Worm (Caenorhabditis elegans) whole organism, L3 larva: Measurements from ENCODE around the gene srj-11.

Experiments
- ceh-82 ChIP-seq: fragments of 150-350 bp; optimal IDR thresholded peaks from 2 replicates; lab custom pipeline; 2014; ENCODE audit warnings: missing biosample characterization, missing genetic modification characterization
- ceh-9 ChIP-seq: sonication (generic microtip); optimal IDR thresholded peaks from 2 replicates; lab custom pipeline; 2018; ENCODE audit warnings: missing biosample characterization, missing genetic modification characterization
- elt-1 ChIP-seq: fragments of 150-350 bp; optimal IDR thresholded peaks from 2 replicates; lab custom pipeline; 2014; ENCODE audit warnings: missing biosample characterization, missing genetic modification characterization
- elt-2 ChIP-seq: sonication (generic microtip); optimal IDR thresholded peaks from 2 replicates; lab custom pipeline; 2016; ENCODE audit warnings: missing genetic modification reagents, mild to moderate bottlenecking, missing genetic modification characterization, missing compliant biosample characterization
- fkh-10 ChIP-seq: sonication (generic microtip); optimal IDR thresholded peaks from 2 replicates; lab custom pipeline; 2017; ENCODE audit warnings: missing biosample characterization, missing genetic modification reagents, missing genetic modification characterization
- lin-39 ChIP-seq: fragments of 150-350 bp; optimal IDR thresholded peaks from 2 replicates; lab custom pipeline; 2018; ENCODE audit warnings: missing biosample characterization, missing genetic modification reagents, missing genetic modification characterization
- nhr-43 ChIP-seq: sonication (generic microtip); optimal IDR thresholded peaks from 2 replicates; lab custom pipeline; 2016; ENCODE audit warnings: mild to moderate bottlenecking, missing genetic modification characterization, missing compliant biosample characterization; ENCODE audit not compliant: poor library complexity, severe bottlenecking
- pqm-1 ChIP-seq: fragments of 150-350 bp; optimal IDR thresholded peaks from 2 replicates; lab custom pipeline; 2017; ENCODE audit warnings: missing biosample characterization, missing genetic modification characterization, inconsistent platforms
- snpc-4 ChIP-seq: fragments of 150-350 bp; optimal IDR thresholded peaks from 2 replicates; lab custom pipeline; 2014; ENCODE audit warnings: missing biosample characterization, missing genetic modification characterization
- tbx-2 ChIP-seq: sonication (generic microtip); optimal IDR thresholded peaks from 2 replicates; lab custom pipeline; 2016; ENCODE audit warnings: mild to moderate bottlenecking, missing genetic modification characterization, missing compliant biosample characterization
- ztf-11 ChIP-seq: fragments of 150-350 bp; optimal IDR thresholded peaks from 2 replicates; lab custom pipeline; 2014; ENCODE audit warnings: missing biosample characterization, missing genetic modification characterization
- ztf-4 ChIP-seq: fragments of 150-350 bp; optimal IDR thresholded peaks from 2 replicates; lab custom pipeline; 2014; ENCODE audit warnings: missing biosample characterization, missing genetic modification characterization

DNA sequence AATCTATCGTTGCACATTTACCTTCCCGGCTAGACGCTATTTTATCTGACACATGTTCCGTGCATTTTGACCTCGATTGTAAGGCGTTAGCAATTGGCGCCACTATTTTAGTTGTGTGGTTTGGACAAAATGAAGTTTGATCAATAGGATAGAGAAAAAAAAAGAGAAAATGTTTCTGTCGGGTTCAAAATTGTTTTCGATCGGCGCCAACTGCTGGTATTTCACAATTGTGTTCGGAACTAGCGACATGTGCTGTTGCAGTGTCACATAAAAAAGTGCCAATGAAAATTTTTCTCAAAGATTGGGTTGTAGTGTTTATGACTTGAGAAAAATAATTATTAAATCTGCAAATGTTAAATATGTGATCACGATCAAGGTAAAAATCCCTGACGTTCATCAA, 37.9 kb downstream of the srj-11 start:
- TF ChIP-seq elt-1 (tag; lab: Kevin White, UChicago) (no peak), elt-2 (tag; lab: Kevin White, UChicago) (no peak), nhr-43 (no peak), lin-39 (tag; lab: Kevin White, UChicago) (no peak), ztf-11 (tag; lab: Kevin White, UChicago) (no peak), snpc-4 (tag; lab: Kevin White, UChicago) (no peak), ztf-4 (tag; lab: Kevin White, UChicago) (no peak), pqm-1 (no peak), tbx-2 (tag; lab: Kevin White, UChicago) (no peak), ceh-9 (no peak), fkh-10 (GFP tag; lab: Kevin White, UChicago) (no peak), ceh-82 (no peak)
